Fruit fly (Drosophila melanogaster): ENCODE measurements around the gene Kots.

dm6 chr3R:13980956-13981355 is 17.0 kb upstream of the Kots start:
- TF ChIP-seq Ets96B (tag; optimal IDR thresholded peaks at IDR 0.05), result no peak
- no peak for TF ChIP-seq Met (GFP tag; optimal IDR thresholded peaks at IDR 0.05)
- TF ChIP-seq CG16779 (tag; optimal IDR thresholded peaks at IDR 0.05), result no peak
- TF ChIP-seq CG10631 (GFP tag; optimal IDR thresholded peaks at IDR 0.05), result no peak
- no peak for TF ChIP-seq CG6163 (GFP tag; IDR thresholded peaks at IDR 0.05)
- no peak for TF ChIP-seq lz (GFP tag; optimal IDR thresholded peaks at IDR 0.05)
- TF ChIP-seq CG8119 (GFP tag; IDR thresholded peaks at IDR 0.05), result no peak
- no peak for TF ChIP-seq fkh (GFP tag; optimal IDR thresholded peaks at IDR 0.05)
- no peak for TF ChIP-seq CG15336 (GFP tag; IDR thresholded peaks at IDR 0.05)

All from whole organism, prepupa.